Worm (Caenorhabditis elegans) whole organism, midembryonic: ENCODE results near the gene ZK930.4.

Experiments used
- T22C8.4 ChIP-seq: fragments of 200-800 bp; sonication (Bioruptor generic); IDR thresholded peaks from 2 replicates; pipeline ENCODE4 v1.3.6; 2022; ENCODE audit warnings: missing genetic modification characterization, missing compliant biosample characterization
- cog-1 ChIP-seq: sonication (generic microtip); optimal IDR thresholded peaks from 2 replicates; lab custom pipeline; 2016; ENCODE audit warnings: missing genetic modification characterization, missing compliant biosample characterization
- flt-1 ChIP-seq: fragments of 200-800 bp; sonication (Bioruptor generic); IDR thresholded peaks from 2 replicates; pipeline ENCODE4 v1.3.6; 2022; ENCODE audit warnings: missing genetic modification characterization, missing compliant biosample characterization
- klf-2 ChIP-seq: fragments of 200-800 bp; sonication (Bioruptor generic); conservative IDR thresholded peaks from 2 replicates; pipeline ENCODE4 v1.3.6; 2022; ENCODE audit warnings: missing genetic modification reagents, missing genetic modification characterization, missing compliant biosample characterization
- med-1 ChIP-seq: sonication (generic microtip); optimal IDR thresholded peaks from 2 replicates; lab custom pipeline; 2017; ENCODE audit warnings: missing genetic modification characterization, mild to moderate bottlenecking, missing compliant biosample characterization, antibody characterized with exemption, missing genetic modification reagents; ENCODE audit not compliant: insufficient read depth
- ref-1 ChIP-seq: fragments of 200-800 bp; sonication (Bioruptor generic); conservative IDR thresholded peaks from 2 replicates; pipeline ENCODE4 v1.3.6; 2022; ENCODE audit warnings: missing genetic modification reagents, missing genetic modification characterization, missing compliant biosample characterization
- tab-1 ChIP-seq: fragments of 200-800 bp; sonication (Bioruptor generic); IDR thresholded peaks from 2 replicates; pipeline ENCODE4 v1.3.6; 2022; ENCODE audit warnings: missing genetic modification characterization, missing compliant biosample characterization
- ztf-23 ChIP-seq: fragments of 200-800 bp; sonication (Bioruptor generic); IDR thresholded peaks from 2 replicates; pipeline ENCODE4 v1.3.6; 2022; ENCODE audit warnings: missing genetic modification reagents, missing genetic modification characterization, missing compliant biosample characterization
- ztf-29 ChIP-seq: fragments of 200-800 bp; sonication (Bioruptor generic); IDR thresholded peaks from 2 replicates; pipeline ENCODE4 v1.3.6; 2022; ENCODE audit warnings: missing genetic modification reagents, missing genetic modification characterization, missing compliant biosample characterization

The ZK930.4 gene

DNA sequence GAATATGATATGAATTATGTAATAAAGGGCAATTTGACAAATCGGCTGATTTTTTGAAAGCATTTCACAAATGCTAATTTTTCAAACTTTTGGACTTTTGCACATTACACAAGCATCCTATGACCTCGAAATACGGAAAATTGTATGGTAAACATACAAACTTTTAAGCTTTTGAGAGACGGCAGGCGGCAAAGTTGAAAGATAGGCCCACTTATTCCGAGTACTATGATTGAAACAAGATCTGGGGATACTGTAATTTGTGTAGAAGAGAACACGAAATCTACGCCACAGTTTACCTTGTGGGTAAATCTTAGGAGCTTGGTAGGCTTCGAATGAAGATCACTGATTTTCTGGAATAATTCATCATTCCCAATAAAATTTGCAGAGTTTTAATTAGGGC lies 22.7 kb upstream of the ZK930.4 start, which contains the start of gene ZK930.6:
ZK930.6 (plus strand) TSS at position 301 of the 400 bp plus-strand sequence.
- no peak for TF ChIP-seq cog-1
- no peak for TF ChIP-seq klf-2 (GFP tag; lab: Robert Waterston, UW)
- no peak for TF ChIP-seq ztf-29
- TF ChIP-seq ref-1 (GFP tag; lab: Robert Waterston, UW): no peak
- no peak for TF ChIP-seq ztf-23 (GFP tag; lab: Robert Waterston, UW)
- TF ChIP-seq tab-1 (GFP tag; lab: Robert Waterston, UW): no peak
- no peak for TF ChIP-seq med-1 (GFP tag; lab: Kevin White, UChicago)
- no peak for TF ChIP-seq T22C8.4 (GFP tag; lab: Robert Waterston, UW)
- TF ChIP-seq flt-1 (GFP tag; lab: Robert Waterston, UW): no peak

DNA sequence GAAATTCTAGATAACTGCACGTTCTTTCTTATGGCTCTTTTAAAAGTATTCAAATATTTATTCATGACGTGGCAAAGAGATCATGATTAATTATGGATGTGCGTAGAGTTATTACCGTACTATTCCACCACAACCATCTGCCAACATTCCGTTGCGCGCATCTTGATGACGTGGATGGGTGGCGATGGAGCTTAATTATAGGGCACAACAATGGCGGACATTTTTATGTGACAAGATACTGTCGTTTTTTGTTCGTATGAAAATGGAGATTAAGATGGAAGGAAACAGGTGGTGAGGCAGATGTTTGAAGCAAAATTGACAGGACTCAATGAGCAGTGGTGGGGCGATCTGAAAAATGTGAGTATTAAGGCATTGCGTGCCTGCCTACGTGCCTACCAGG lies 18.6 kb upstream of the ZK930.4 start:
- TF ChIP-seq ztf-29 (no peak), klf-2 (GFP tag; lab: Robert Waterston, UW) (no peak), flt-1 (GFP tag; lab: Robert Waterston, UW) (no peak), tab-1 (GFP tag; lab: Robert Waterston, UW) (no peak), T22C8.4 (GFP tag; lab: Robert Waterston, UW) (no peak), ztf-23 (GFP tag; lab: Robert Waterston, UW) (no peak), med-1 (GFP tag; lab: Kevin White, UChicago) (no peak), ref-1 (GFP tag; lab: Robert Waterston, UW) (no peak), cog-1 (no peak)

DNA sequence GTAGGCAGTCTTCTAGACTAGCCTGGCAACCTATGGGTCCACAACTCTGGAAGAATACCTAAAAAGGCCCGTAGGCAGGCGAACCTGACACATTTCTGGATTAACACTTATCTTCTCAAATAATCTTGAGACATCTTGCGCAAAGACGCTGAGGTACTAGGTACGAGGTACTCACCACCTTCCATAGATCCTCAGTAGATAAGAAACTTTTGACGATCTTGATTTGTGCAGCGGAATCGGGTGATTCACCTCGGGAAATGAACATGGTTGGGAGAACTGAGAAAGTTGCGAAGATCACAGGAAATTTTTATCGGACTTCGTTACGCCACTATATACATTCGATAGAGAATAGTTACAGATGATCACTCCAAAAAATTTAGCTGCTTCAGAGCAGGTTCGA lies 18.2 kb upstream of the ZK930.4 start:
- TF ChIP-seq med-1 (GFP tag; lab: Kevin White, UChicago) (no peak), ztf-23 (GFP tag; lab: Robert Waterston, UW) (no peak), cog-1 (no peak), tab-1 (GFP tag; lab: Robert Waterston, UW) (no peak), T22C8.4 (GFP tag; lab: Robert Waterston, UW) (no peak), ztf-29 (no peak), klf-2 (GFP tag; lab: Robert Waterston, UW) (no peak), flt-1 (GFP tag; lab: Robert Waterston, UW) (no peak), ref-1 (GFP tag; lab: Robert Waterston, UW) (no peak)

DNA sequence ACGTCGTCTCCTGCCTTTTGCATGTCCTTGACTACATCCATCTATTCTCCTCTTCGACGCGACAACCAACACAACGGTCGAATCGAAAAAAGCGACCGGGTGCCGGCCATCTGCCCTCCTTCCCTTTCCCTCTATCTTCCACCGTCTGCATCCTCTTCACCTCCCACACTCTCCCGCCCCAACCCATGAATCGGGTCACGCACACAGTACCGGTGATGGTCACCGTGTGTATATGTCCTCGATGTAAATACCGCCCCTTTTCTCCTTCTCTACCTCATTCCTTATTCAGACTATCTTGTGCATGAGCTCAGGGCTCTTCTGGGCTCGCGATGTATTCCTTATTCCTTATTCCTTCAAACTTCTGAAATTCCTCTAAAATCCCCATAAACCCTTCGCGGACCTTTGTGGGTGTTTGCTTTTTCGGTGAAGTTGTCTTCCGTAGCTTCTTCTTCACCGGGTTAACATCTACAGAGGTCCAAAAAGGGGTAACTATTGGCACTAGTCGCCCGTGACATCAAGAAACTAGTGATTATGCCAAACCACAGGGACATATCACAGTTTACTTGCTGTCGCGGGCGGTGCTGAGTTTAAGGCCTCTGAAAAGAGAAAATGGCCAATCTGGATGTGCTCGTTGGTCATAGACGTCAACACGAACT lies 16.8 kb upstream of the ZK930.4 start:
- TF ChIP-seq ztf-23 (GFP tag; lab: Robert Waterston, UW) (no peak), tab-1 (GFP tag; lab: Robert Waterston, UW) (no peak), flt-1 (GFP tag; lab: Robert Waterston, UW) (peak; percentile 40; the same call in 1 of the 2 replicates), ref-1 (GFP tag; lab: Robert Waterston, UW) (no peak)

DNA sequence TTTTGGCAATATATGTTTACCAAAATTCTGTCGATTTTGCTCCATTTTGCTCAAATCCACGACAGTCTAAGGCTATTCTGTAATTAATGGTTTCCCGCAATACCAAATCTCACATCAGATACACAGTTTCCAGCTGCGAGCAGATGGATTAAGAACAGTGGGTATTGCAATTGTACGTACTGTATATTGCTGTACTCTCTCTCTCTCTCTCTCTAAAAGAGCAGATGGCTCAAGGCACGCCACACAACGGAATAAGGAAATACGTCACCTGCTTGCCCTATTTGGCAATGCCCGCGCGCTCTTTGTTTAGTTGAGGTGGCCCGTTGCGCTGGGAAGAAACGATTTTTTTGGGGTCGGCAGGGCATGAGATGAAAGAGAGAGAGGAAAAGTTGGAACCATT lies 15.7 kb upstream of the ZK930.4 start:
- TF ChIP-seq ztf-23 (GFP tag; lab: Robert Waterston, UW): no peak
- no peak for TF ChIP-seq ztf-29
- TF ChIP-seq klf-2 (GFP tag; lab: Robert Waterston, UW): no peak
- no peak for TF ChIP-seq med-1 (GFP tag; lab: Kevin White, UChicago)
- TF ChIP-seq flt-1 (GFP tag; lab: Robert Waterston, UW): 0 out of 2 replicates have a peak, but pooled peaks have one; percentile 55
- no peak for TF ChIP-seq tab-1 (GFP tag; lab: Robert Waterston, UW)

DNA sequence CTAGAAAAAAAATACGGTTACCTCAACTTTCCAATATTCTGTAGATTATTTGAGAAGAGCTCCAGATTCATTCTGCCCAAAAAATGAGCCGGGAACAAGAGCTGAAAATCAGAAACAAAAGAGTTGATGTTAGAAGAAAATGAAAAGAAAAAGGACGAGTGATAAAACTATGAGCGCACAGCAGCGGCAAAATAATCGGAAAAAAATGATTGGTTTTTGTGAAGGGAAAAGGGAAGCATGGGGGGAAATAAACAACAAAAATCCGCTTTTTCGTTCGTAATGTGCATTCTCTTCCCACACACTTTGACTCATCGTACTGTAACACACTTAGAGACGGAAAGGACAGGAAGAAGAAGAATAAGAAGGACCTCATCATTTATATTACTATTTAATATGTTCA lies 13.0 kb upstream of the ZK930.4 start, which contains the start of gene ZK930.2:
ZK930.2 (minus strand) TSS at position 101 of the 400 bp plus-strand sequence.
- TF ChIP-seq klf-2 (GFP tag; lab: Robert Waterston, UW): no peak
- no peak for TF ChIP-seq tab-1 (GFP tag; lab: Robert Waterston, UW)
- TF ChIP-seq cog-1: no peak
- TF ChIP-seq flt-1 (GFP tag; lab: Robert Waterston, UW): no peak
- no peak for TF ChIP-seq med-1 (GFP tag; lab: Kevin White, UChicago)
- no peak for TF ChIP-seq T22C8.4 (GFP tag; lab: Robert Waterston, UW)
- no peak for TF ChIP-seq ztf-29
- TF ChIP-seq ztf-23 (GFP tag; lab: Robert Waterston, UW): no peak
- no peak for TF ChIP-seq ref-1 (GFP tag; lab: Robert Waterston, UW)

DNA sequence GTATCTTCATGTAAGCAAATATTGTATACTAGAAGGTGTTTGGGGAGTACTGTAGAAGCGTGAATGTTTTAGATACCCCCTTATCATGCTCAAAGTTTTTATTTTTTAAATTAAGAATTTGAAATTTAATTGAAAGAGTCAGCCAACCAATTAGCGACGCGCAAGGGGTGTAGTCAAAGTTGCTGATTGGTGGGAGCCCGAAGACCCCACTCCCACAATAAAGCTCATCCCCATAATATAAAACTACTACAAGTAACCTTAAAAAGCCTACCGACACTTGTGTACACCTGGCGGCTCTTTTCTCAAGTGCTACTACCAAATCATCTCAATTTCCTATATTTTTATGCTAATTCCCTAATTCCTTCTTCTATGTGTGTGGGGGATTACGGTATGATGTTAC lies 6.6 kb upstream of the ZK930.4 start:
- no peak for TF ChIP-seq ref-1 (GFP tag; lab: Robert Waterston, UW)
- no peak for TF ChIP-seq T22C8.4 (GFP tag; lab: Robert Waterston, UW)
- no peak for TF ChIP-seq klf-2 (GFP tag; lab: Robert Waterston, UW)
- no peak for TF ChIP-seq ztf-29
- TF ChIP-seq tab-1 (GFP tag; lab: Robert Waterston, UW): no peak
- TF ChIP-seq flt-1 (GFP tag; lab: Robert Waterston, UW): no peak
- TF ChIP-seq ztf-23 (GFP tag; lab: Robert Waterston, UW): no peak
- TF ChIP-seq cog-1: no peak
- no peak for TF ChIP-seq med-1 (GFP tag; lab: Kevin White, UChicago)

DNA sequence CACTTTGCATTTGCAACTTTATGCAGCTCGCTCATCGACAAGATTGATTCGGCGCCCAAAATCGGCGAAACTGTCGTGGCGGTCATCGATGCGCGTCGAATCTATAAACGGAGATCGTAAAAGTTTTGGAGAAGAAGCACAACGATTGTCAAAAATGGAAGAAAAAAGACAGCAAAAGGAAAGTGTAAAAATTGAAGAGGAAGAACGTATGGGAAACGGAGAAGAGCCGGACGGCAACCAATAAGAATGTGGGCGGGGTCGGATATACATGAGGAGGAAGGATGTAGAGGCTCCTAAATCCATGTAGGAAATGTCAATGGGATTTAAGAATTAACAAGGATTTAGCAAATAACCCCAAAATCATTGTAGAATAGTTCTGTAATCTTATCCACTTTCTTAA lies 5.2 kb upstream of the ZK930.4 start, which contains the start of gene vab-23:
vab-23 (minus strand) TSS at position 101 of the 400 bp plus-strand sequence.
- TF ChIP-seq T22C8.4 (GFP tag; lab: Robert Waterston, UW): no peak
- TF ChIP-seq ref-1 (GFP tag; lab: Robert Waterston, UW): no peak
- TF ChIP-seq cog-1: no peak
- no peak for TF ChIP-seq ztf-23 (GFP tag; lab: Robert Waterston, UW)
- no peak for TF ChIP-seq flt-1 (GFP tag; lab: Robert Waterston, UW)
- TF ChIP-seq klf-2 (GFP tag; lab: Robert Waterston, UW): no peak
- no peak for TF ChIP-seq tab-1 (GFP tag; lab: Robert Waterston, UW)
- TF ChIP-seq med-1 (GFP tag; lab: Kevin White, UChicago): no peak
- no peak for TF ChIP-seq ztf-29

DNA sequence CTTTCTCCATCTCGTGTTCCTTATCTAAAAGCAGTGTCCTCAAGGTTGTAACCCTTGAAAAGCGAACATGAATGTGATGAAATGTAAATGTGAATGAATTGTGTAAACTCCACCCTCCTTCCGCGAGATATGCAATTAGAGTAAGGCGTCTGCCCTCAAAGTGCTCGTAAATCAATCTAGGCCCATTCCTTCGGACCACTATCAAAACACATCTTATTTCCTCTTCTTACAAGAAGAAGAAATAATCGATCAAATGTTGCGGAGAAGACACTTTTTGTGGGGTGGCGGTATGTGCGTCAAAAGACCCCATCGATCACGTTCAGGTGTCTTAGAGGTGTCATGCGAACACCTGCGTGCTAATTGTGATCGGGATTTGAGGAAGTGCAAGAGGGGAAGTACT lies 4.1 kb upstream of the ZK930.4 start:
- peak; percentile 31 for TF ChIP-seq cog-1
- TF ChIP-seq klf-2 (GFP tag; lab: Robert Waterston, UW): no peak
- no peak for TF ChIP-seq T22C8.4 (GFP tag; lab: Robert Waterston, UW)
- no peak for TF ChIP-seq ztf-29
- TF ChIP-seq med-1 (GFP tag; lab: Kevin White, UChicago): no peak
- no peak for TF ChIP-seq ref-1 (GFP tag; lab: Robert Waterston, UW)
- TF ChIP-seq tab-1 (GFP tag; lab: Robert Waterston, UW): no peak
- TF ChIP-seq flt-1 (GFP tag; lab: Robert Waterston, UW): no peak
